Worm (Caenorhabditis elegans) whole organism, L4 larva: Measurements from ENCODE around the gene set-19.

ENCODE experiments used
- ZK546.5 ChIP-seq, 2 experiments: sonication (generic microtip); optimal IDR thresholded peaks; 2 replicates each; lab custom pipeline; 2017; ENCODE audit warnings: missing biosample characterization in 2 of 2, missing genetic modification characterization in 2 of 2
- aly-2 ChIP-seq: sonication (generic microtip); optimal IDR thresholded peaks from 2 replicates; lab custom pipeline; 2018; ENCODE audit warnings: missing biosample characterization, missing genetic modification characterization
- ama-1 ChIP-seq: fragments of 150-350 bp; optimal IDR thresholded peaks from 2 replicates; lab custom pipeline; 2014; ENCODE audit warnings: inconsistent platforms, mixed read lengths
- ceh-28 ChIP-seq: fragments of 150-350 bp; optimal IDR thresholded peaks from 2 replicates; lab custom pipeline; 2014; ENCODE audit warnings: missing biosample characterization, missing genetic modification reagents, missing genetic modification characterization
- daf-12 ChIP-seq: fragments of 150-350 bp; optimal IDR thresholded peaks from 2 replicates; lab custom pipeline; 2014; ENCODE audit warnings: missing biosample characterization, missing genetic modification reagents, missing genetic modification characterization
- fos-1 ChIP-seq: fragments of 150-350 bp; optimal IDR thresholded peaks from 2 replicates; lab custom pipeline; 2014; ENCODE audit warnings: missing biosample characterization, missing genetic modification characterization
- hmg-1.1 ChIP-seq: fragments of 200-800 bp; sonication (Bioruptor generic); IDR thresholded peaks from 2 replicates; pipeline ENCODE4 v1.3.6; 2022; ENCODE audit warnings: missing genetic modification reagents, missing genetic modification characterization, missing compliant biosample characterization
- mdt-29 ChIP-seq: fragments of 200-800 bp; sonication (Bioruptor generic); IDR thresholded peaks from 2 replicates; pipeline ENCODE4 v1.3.6; 2022; ENCODE audit warnings: missing genetic modification reagents, missing genetic modification characterization, missing compliant biosample characterization
- nhr-6 ChIP-seq: fragments of 150-350 bp; optimal IDR thresholded peaks from 2 replicates; lab custom pipeline; 2014; ENCODE audit warnings: missing biosample characterization, missing genetic modification characterization
- nhr-77 ChIP-seq: fragments of 150-350 bp; optimal IDR thresholded peaks from 2 replicates; lab custom pipeline; 2014; ENCODE audit warnings: missing biosample characterization, missing genetic modification characterization
- unc-130 ChIP-seq: sonication (generic microtip); optimal IDR thresholded peaks from 2 replicates; lab custom pipeline; 2016; ENCODE audit warnings: missing genetic modification reagents, missing genetic modification characterization, missing compliant biosample characterization
- unc-62 ChIP-seq, 3 experiments: fragments of 150-350 bp in 1 of 3; sonication (generic microtip); optimal IDR thresholded peaks in 2 of 3; peaks in 1 of 3; 1 replicate in 1 of 3; 2 replicates in 2 of 3; lab custom pipeline; 2014 to 2017; ENCODE audit warnings: missing biosample characterization in 3 of 3, missing genetic modification characterization in 3 of 3, missing genetic modification reagents in 3 of 3, missing genotype in 1 of 3
- zag-1 ChIP-seq: fragments of 150-350 bp; optimal IDR thresholded peaks from 2 replicates; lab custom pipeline; 2014; ENCODE audit warnings: missing biosample characterization, missing genetic modification characterization

- TF ChIP-seq ceh-28 (tag; lab: Kevin White, UChicago), result no peak
- no peak for TF ChIP-seq mdt-29
- TF ChIP-seq nhr-77, result no peak
- TF ChIP-seq ZK546.5 (tag; optimal IDR thresholded peaks at IDR 0.05; lab: Kevin White, UChicago), result no peak
- no peak for TF ChIP-seq hmg-1.1 (GFP tag; lab: Robert Waterston, UW)
- TF ChIP-seq aly-2, result no peak
- no peak for TF ChIP-seq zag-1
- no peak for TF ChIP-seq daf-12 (tag; lab: Kevin White, UChicago)
- no peak for TF ChIP-seq unc-62 (GFP tag; optimal IDR thresholded peaks at IDR 0.05 in 1 of 2; lab: Kevin White, UChicago)
- no peak for TF ChIP-seq unc-62 (tag; optimal IDR thresholded peaks at IDR 0.05; lab: Kevin White, UChicago)
- no peak for TF ChIP-seq fos-1 (tag; lab: Kevin White, UChicago)
- no peak for TF ChIP-seq unc-130
- TF ChIP-seq nhr-6 (tag; lab: Kevin White, UChicago), result no peak
- no peak for TF ChIP-seq ama-1 (lab: Kevin White, UChicago)
These were observed 35.9 kb upstream of the set-19 start for ce11 chrX:5715831-5716364.
